Worm (Caenorhabditis elegans): ENCODE measurements around the gene F26D2.3.

- TF ChIP-seq cog-1 (tag; optimal IDR thresholded peaks at IDR 0.05) = no peak
- no peak for TF ChIP-seq med-1 (GFP tag; optimal IDR thresholded peaks at IDR 0.05; ENCODE audit: insufficient read depth)
- TF ChIP-seq ztf-29 (GFP tag; IDR thresholded peaks at IDR 0.05) = no peak
Observed at ce11 chrV:16424428-16424827, 16.7 kb downstream of the F26D2.3 start, which contains the start of gene srw-29.

Data from whole organism, midembryonic.